Fruit fly (Drosophila melanogaster) whole organism, wandering third instar larva: ENCODE data around the gene Gabat.

Experiments
- Abd-B ChIP-seq: fragments of >200 bp; optimal IDR thresholded peaks from 2 replicates; lab custom pipeline; 2017; ENCODE audit warnings: missing biosample characterization, missing genetic modification characterization
- Dif ChIP-seq: fragments of 200-275, 200-300 bp; sonication (Bioruptor generic); optimal IDR thresholded peaks from 2 replicates; lab custom pipeline; 2018; ENCODE audit warnings: missing biosample characterization, missing genetic modification characterization; ENCODE audit not compliant: partially characterized antibody
- GATAd ChIP-seq: sonication (Bioruptor generic); optimal IDR thresholded peaks from 2 replicates; lab custom pipeline; 2016; ENCODE audit warnings: missing biosample characterization, missing genetic modification characterization
- HLH106 ChIP-seq: fragments of 200-800 bp; optimal IDR thresholded peaks from 3 replicates; lab custom pipeline; 2019; ENCODE audit warnings: missing biosample characterization, mild to moderate bottlenecking, missing genetic modification characterization, moderate library complexity
- Jra ChIP-seq: sonication (Bioruptor generic); optimal IDR thresholded peaks from 2 replicates; lab custom pipeline; 2016; ENCODE audit warnings: missing biosample characterization, missing genetic modification characterization
- N ChIP-seq: fragments of >200 bp; optimal IDR thresholded peaks from 2 replicates; lab custom pipeline; 2018; ENCODE audit warnings: missing biosample characterization, missing external identifiers, missing genetic modification characterization
- br ChIP-seq: fragments of 200-800 bp; sonication (Bioruptor generic); optimal IDR thresholded peaks from 2 replicates; lab custom pipeline; 2016; ENCODE audit warnings: missing biosample characterization, missing genetic modification characterization
- brk ChIP-seq: fragments of 200-800 bp; sonication (Bioruptor generic); optimal IDR thresholded peaks from 2 replicates; lab custom pipeline; 2016; ENCODE audit warnings: missing biosample characterization, mild to moderate bottlenecking, missing genetic modification characterization
- dsf ChIP-seq: sonication (Bioruptor generic); optimal IDR thresholded peaks from 2 replicates; lab custom pipeline; 2016; ENCODE audit warnings: missing biosample characterization, missing genetic modification characterization, borderline replicate concordance
- foxo ChIP-seq, 2 experiments: fragments of 200-800 bp; sonication (Bioruptor generic); optimal IDR thresholded peaks; 2 replicates in 1 of 2; 3 replicates in 1 of 2; lab custom pipeline; 2016 to 2017; ENCODE audit warnings: missing biosample characterization in 2 of 2, missing genetic modification characterization in 2 of 2
- fru ChIP-seq: fragments of 200-800 bp; sonication (Bioruptor generic); optimal IDR thresholded peaks from 3 replicates; lab custom pipeline; 2016; ENCODE audit warnings: missing biosample characterization, mild to moderate bottlenecking, missing genetic modification characterization
- jim ChIP-seq: fragments of 175-275, 200-325 bp; sonication (Bioruptor generic); optimal IDR thresholded peaks from 2 replicates; lab custom pipeline; 2016; ENCODE audit warnings: missing biosample characterization, mild to moderate bottlenecking, missing genetic modification characterization
- psq ChIP-seq: fragments of 200-800 bp; sonication (Bioruptor generic); optimal IDR thresholded peaks from 3 replicates; lab custom pipeline; 2017; ENCODE audit warnings: missing biosample characterization, mild to moderate bottlenecking, missing genetic modification characterization, moderate library complexity
- woc ChIP-seq: sonication (Bioruptor generic); optimal IDR thresholded peaks from 2 replicates; lab custom pipeline; 2016; ENCODE audit warnings: missing biosample characterization, mild to moderate bottlenecking, missing genetic modification characterization

dm6 chr3L:19954426-19954825 lies 46.1 kb downstream of the Gabat start, which contains the start of gene CG42654:
- TF ChIP-seq woc (no peak), dsf (no peak), GATAd (GFP tag; lab: Kevin White, UChicago) (no peak), fru (GFP tag; lab: Kevin White, UChicago) (no peak), HLH106 (tag; lab: Kevin White, UChicago) (no peak), foxo (GFP tag; optimal IDR thresholded peaks at IDR 0.05; lab: Kevin White, UChicago) (no peak), Jra (no peak), N (GFP tag; lab: Kevin White, UChicago) (no peak), Abd-B (GFP tag; lab: Kevin White, UChicago) (no peak), brk (no peak), psq (GFP tag; lab: Kevin White, UChicago) (no peak), jim (no peak), Dif (GFP tag; lab: Kevin White, UChicago) (no peak), br (GFP tag; lab: Kevin White, UChicago) (no peak)
